Fruit fly (Drosophila melanogaster) whole organism, embryonic: ENCODE measurements around the gene CG32712.
A peak's percentile ranks its signal among the peaks of the same experiment; 100 is the strongest.

Source experiments
- Atf3 ChIP-seq: fragments of 200-800 bp; sonication (Bioruptor generic); optimal IDR thresholded peaks from 3 replicates; lab custom pipeline; 2016; ENCODE audit warnings: missing biosample characterization, missing genetic modification characterization
- BEAF-32 ChIP-seq: fragments of 200-800 bp; sonication (Bioruptor generic); optimal IDR thresholded peaks from 3 replicates; lab custom pipeline; 2017; ENCODE audit warnings: missing biosample characterization, missing genetic modification characterization, mild to moderate bottlenecking, moderate library complexity, missing genetic modification reagents
- CG10462 ChIP-seq: fragments of 200-800 bp; sonication (Bioruptor generic); optimal IDR thresholded peaks from 2 replicates; lab custom pipeline; 2016; ENCODE audit warnings: missing biosample characterization, missing genetic modification characterization
- CG11695 ChIP-seq: fragments of 200-800 bp; sonication (Bioruptor generic); IDR thresholded peaks from 3 replicates; pipeline ENCODE4 v1.3.6; 2022; ENCODE audit warnings: missing biosample characterization, missing genetic modification characterization
- CG12155 ChIP-seq: fragments of 200-800 bp; sonication (Bioruptor generic); optimal IDR thresholded peaks from 3 replicates; lab custom pipeline; 2016; ENCODE audit warnings: missing biosample characterization, missing genetic modification characterization
- CG12391 ChIP-seq: fragments of 200-800 bp; sonication (Bioruptor generic); optimal IDR thresholded peaks from 3 replicates; lab custom pipeline; 2018; ENCODE audit warnings: missing biosample characterization, mild to moderate bottlenecking, missing genetic modification characterization, moderate library complexity
- CG15011 ChIP-seq: fragments of 200-800 bp; sonication (Bioruptor generic); optimal IDR thresholded peaks from 3 replicates; lab custom pipeline; 2018; ENCODE audit warnings: missing biosample characterization, mild to moderate bottlenecking, missing genetic modification characterization
- CG1529 ChIP-seq: fragments of 200-800 bp; sonication (Bioruptor generic); optimal IDR thresholded peaks from 3 replicates; lab custom pipeline; 2018; ENCODE audit warnings: missing biosample characterization, missing genetic modification characterization
- CG15696 ChIP-seq: fragments of 200-800 bp; sonication (Bioruptor generic); optimal IDR thresholded peaks from 2 replicates; lab custom pipeline; 2019; ENCODE audit warnings: missing biosample characterization, mild to moderate bottlenecking, missing genetic modification characterization, moderate library complexity
- CG17361 ChIP-seq: fragments of 200-800 bp; sonication (Bioruptor generic); IDR thresholded peaks from 3 replicates; pipeline ENCODE4 v1.3.6; 2022; ENCODE audit warnings: missing biosample characterization, missing genetic modification characterization
- CG17829 ChIP-seq: fragments of 200-800 bp; optimal IDR thresholded peaks from 2 replicates; lab custom pipeline; 2019; ENCODE audit warnings: missing biosample characterization, mild to moderate bottlenecking, missing genetic modification characterization, moderate library complexity
- CG2678 ChIP-seq: fragments of 200-800 bp; sonication (Bioruptor generic); optimal IDR thresholded peaks from 3 replicates; lab custom pipeline; 2019; ENCODE audit warnings: missing biosample characterization, mild to moderate bottlenecking, missing genetic modification characterization, moderate library complexity
- CG2712 ChIP-seq: fragments of 200-800 bp; optimal IDR thresholded peaks from 3 replicates; lab custom pipeline; 2019; ENCODE audit warnings: missing biosample characterization, mild to moderate bottlenecking, missing genetic modification characterization, moderate library complexity
- CG4404 ChIP-seq: fragments of 200-800 bp; sonication (Bioruptor generic); IDR thresholded peaks from 2 replicates; pipeline ENCODE4 v1.3.6; 2022; ENCODE audit warnings: missing biosample characterization, missing genetic modification characterization
- CG4730 ChIP-seq: fragments of 200-800 bp; sonication (Bioruptor generic); IDR thresholded peaks from 2 replicates; pipeline ENCODE4 v1.3.6; 2022; ENCODE audit warnings: missing biosample characterization, missing genetic modification characterization
- CG7357 ChIP-seq: fragments of 200-800 bp; sonication (Bioruptor generic); IDR thresholded peaks from 3 replicates; pipeline ENCODE4 v1.3.6; 2022; ENCODE audit warnings: missing biosample characterization, missing genetic modification characterization
- CG7745 ChIP-seq: fragments of 200-800 bp; sonication (Bioruptor generic); optimal IDR thresholded peaks from 2 replicates; lab custom pipeline; 2018; ENCODE audit warnings: missing biosample characterization, mild to moderate bottlenecking, missing genetic modification characterization, moderate library complexity
- CG7987 ChIP-seq: fragments of 200-800 bp; sonication (Bioruptor generic); optimal IDR thresholded peaks from 2 replicates; lab custom pipeline; 2018; ENCODE audit warnings: missing biosample characterization, mild to moderate bottlenecking, missing genetic modification characterization, moderate library complexity
- Dll ChIP-seq: fragments of 200-800 bp; sonication (Bioruptor generic); IDR thresholded peaks from 4 replicates; pipeline ENCODE4 v1.3.6; 2022; ENCODE audit warnings: missing biosample characterization, missing genetic modification characterization; ENCODE audit not compliant: partially characterized antibody
- Dp ChIP-seq: fragments of 200-800 bp; sonication (Bioruptor generic); optimal IDR thresholded peaks from 2 replicates; lab custom pipeline; 2018; ENCODE audit warnings: missing biosample characterization, mild to moderate bottlenecking, missing genetic modification characterization, moderate library complexity
- Dref ChIP-seq: fragments of 200-800 bp; sonication (Bioruptor generic); IDR thresholded peaks from 2 replicates; pipeline ENCODE4 v1.3.6; 2022; ENCODE audit warnings: missing biosample characterization, missing genetic modification characterization
- E2f2 ChIP-seq: fragments of 200-800 bp; sonication (Bioruptor generic); IDR thresholded peaks from 2 replicates; pipeline ENCODE4 v1.3.6; 2022; ENCODE audit warnings: missing biosample characterization, missing genetic modification characterization
- Ets65A ChIP-seq: fragments of 200-800 bp; sonication (Bioruptor generic); peaks from one replicate; lab custom pipeline; 2016; ENCODE audit warnings: missing biosample characterization, missing genetic modification characterization
- HLHmδ ChIP-seq: fragments of 200-800 bp; sonication (Bioruptor generic); optimal IDR thresholded peaks from 2 replicates; lab custom pipeline; 2018; ENCODE audit warnings: missing biosample characterization, mild to moderate bottlenecking, missing genetic modification characterization, moderate library complexity
- Neu2 ChIP-seq: fragments of 200-800 bp; sonication (Bioruptor generic); optimal IDR thresholded peaks from 3 replicates; lab custom pipeline; 2016; ENCODE audit warnings: missing biosample characterization, missing genetic modification characterization, borderline replicate concordance
- Rx ChIP-seq: fragments of 200-800 bp; sonication (Bioruptor generic); IDR thresholded peaks from 2 replicates; pipeline ENCODE4 v1.3.6; 2022; ENCODE audit warnings: missing biosample characterization, missing genetic modification characterization
- Tbp ChIP-seq: fragments of >200 bp; optimal IDR thresholded peaks from 2 replicates; lab custom pipeline; 2018; ENCODE audit warnings: missing biosample characterization, missing genetic modification characterization
- al ChIP-seq: fragments of 200-800 bp; sonication (Bioruptor generic); IDR thresholded peaks from 2 replicates; pipeline ENCODE4 v1.3.6; 2022; ENCODE audit warnings: missing biosample characterization, missing genetic modification characterization
- amos ChIP-seq: fragments of 200-800 bp; sonication (Bioruptor generic); IDR thresholded peaks from 2 replicates; pipeline ENCODE4 v1.3.6; 2022; ENCODE audit warnings: missing biosample characterization, missing genetic modification characterization; ENCODE audit not compliant: partially characterized antibody
- crol ChIP-seq: fragments of 200-800 bp; sonication (Bioruptor generic); IDR thresholded peaks from 2 replicates; pipeline ENCODE4 v1.3.6; 2022; ENCODE audit warnings: missing biosample characterization, missing genetic modification characterization
- danr ChIP-seq: fragments of 200-800 bp; sonication (Bioruptor generic); IDR thresholded peaks from 2 replicates; pipeline ENCODE4 v1.3.6; 2022; ENCODE audit warnings: missing biosample characterization, missing genetic modification characterization
- dmrt11E ChIP-seq: fragments of 200-800 bp; sonication (Bioruptor generic); optimal IDR thresholded peaks from 3 replicates; lab custom pipeline; 2018; ENCODE audit warnings: missing biosample characterization, mild to moderate bottlenecking, missing genetic modification characterization, moderate library complexity
- ewg ChIP-seq: fragments of 200-800 bp; sonication (Bioruptor generic); optimal IDR thresholded peaks from 3 replicates; lab custom pipeline; 2017; ENCODE audit warnings: mild to moderate bottlenecking, missing biosample characterization, missing genetic modification reagents, missing genetic modification characterization
- gcm2 ChIP-seq: fragments of 200-800 bp; sonication (Bioruptor generic); optimal IDR thresholded peaks from 2 replicates; lab custom pipeline; 2016; ENCODE audit warnings: missing biosample characterization, missing genetic modification characterization
- hbn ChIP-seq: fragments of 200-800 bp; sonication (Bioruptor generic); IDR thresholded peaks from 2 replicates; pipeline ENCODE4 v1.3.6; 2022; ENCODE audit warnings: missing biosample characterization, missing genetic modification characterization; ENCODE audit not compliant: partially characterized antibody
- ind ChIP-seq: fragments of 200-800 bp; sonication (Bioruptor generic); optimal IDR thresholded peaks from 3 replicates; lab custom pipeline; 2016; ENCODE audit warnings: missing biosample characterization, missing genetic modification characterization
- nau ChIP-seq: fragments of 200-800 bp; sonication (Bioruptor generic); optimal IDR thresholded peaks from 3 replicates; lab custom pipeline; 2017; ENCODE audit warnings: missing biosample characterization, mild to moderate bottlenecking, missing genetic modification characterization, missing genetic modification reagents
- phol ChIP-seq: fragments of 200-800 bp; sonication (Bioruptor generic); optimal IDR thresholded peaks from 3 replicates; lab custom pipeline; 2018; ENCODE audit warnings: missing biosample characterization, mild to moderate bottlenecking, missing genetic modification characterization, moderate library complexity
- sim ChIP-seq: fragments of 200-800 bp; sonication (Bioruptor generic); IDR thresholded peaks from 2 replicates; pipeline ENCODE4 v1.3.6; 2022; ENCODE audit warnings: missing biosample characterization, missing genetic modification characterization
- sna ChIP-seq: fragments of 200-800 bp; sonication (Bioruptor generic); IDR thresholded peaks from 2 replicates; pipeline ENCODE4 v1.3.6; 2022; ENCODE audit warnings: missing biosample characterization, missing genetic modification characterization; ENCODE audit not compliant: partially characterized antibody
- sob ChIP-seq: fragments of 200-800 bp; sonication (Bioruptor generic); IDR thresholded peaks from 2 replicates; pipeline ENCODE4 v1.3.6; 2022; ENCODE audit warnings: missing biosample characterization, missing genetic modification characterization
- toy ChIP-seq: fragments of 200-800 bp; sonication (Bioruptor generic); IDR thresholded peaks from 2 replicates; pipeline ENCODE4 v1.3.6; 2022; ENCODE audit warnings: missing biosample characterization, missing genetic modification characterization
- unpg ChIP-seq: fragments of 200-800 bp; sonication (Bioruptor generic); optimal IDR thresholded peaks from 3 replicates; lab custom pipeline; 2018; ENCODE audit warnings: missing biosample characterization, mild to moderate bottlenecking, missing genetic modification characterization, moderate library complexity

The CG32712 gene

dm6 chrX:8444279-8444678 is 10.7 kb upstream of the CG32712 start (continued):
- TF ChIP-seq HLHmδ (GFP tag; lab: Kevin White, UChicago), result no peak
- no peak for TF ChIP-seq CG15011 (GFP tag; lab: Kevin White, UChicago)
- no peak for TF ChIP-seq CG10462 (GFP tag; lab: Kevin White, UChicago)
- TF ChIP-seq CG4730 (GFP tag; lab: Robert Waterston, UW), result no peak
- peak; percentile 27 for TF ChIP-seq dmrt11E (tag; lab: Kevin White, UChicago)
- peak; percentile 70 for TF ChIP-seq CG15696
- TF ChIP-seq CG12155 (GFP tag; lab: Kevin White, UChicago), result no peak
- TF ChIP-seq Tbp (GFP tag; lab: Kevin White, UChicago), result no peak
- no peak for TF ChIP-seq unpg (GFP tag; lab: Kevin White, UChicago)
- TF ChIP-seq Ets65A (GFP tag; lab: Kevin White, UChicago), result peak; percentile 18
- no peak for TF ChIP-seq CG7745 (tag; lab: Kevin White, UChicago)
- TF ChIP-seq sim, result no peak
- no peak for TF ChIP-seq amos (GFP tag; lab: Robert Waterston, UW)
- TF ChIP-seq ind (GFP tag; lab: Kevin White, UChicago), result no peak
- no peak for TF ChIP-seq toy (GFP tag; lab: Robert Waterston, UW)
- no peak for TF ChIP-seq CG2712 (tag; lab: Kevin White, UChicago)
- TF ChIP-seq ewg, result no peak
- TF ChIP-seq Neu2 (GFP tag; lab: Kevin White, UChicago), result no peak
- no peak for TF ChIP-seq crol (GFP tag; lab: Robert Waterston, UW)
- TF ChIP-seq nau (GFP tag; lab: Kevin White, UChicago), result no peak
- no peak for TF ChIP-seq CG7357 (GFP tag; lab: Robert Waterston, UW)
- peak; percentile 6; the same call in 1 of the 2 replicates for TF ChIP-seq Rx
- no peak for TF ChIP-seq CG17361 (GFP tag; lab: Robert Waterston, UW)
- no peak for TF ChIP-seq gcm2 (GFP tag; lab: Kevin White, UChicago)
- no peak for TF ChIP-seq danr
- no peak for TF ChIP-seq Atf3 (GFP tag; lab: Kevin White, UChicago)
- no peak for TF ChIP-seq CG12391 (tag; lab: Kevin White, UChicago)
- no peak for TF ChIP-seq CG11695 (GFP tag; lab: Robert Waterston, UW)

DNA sequence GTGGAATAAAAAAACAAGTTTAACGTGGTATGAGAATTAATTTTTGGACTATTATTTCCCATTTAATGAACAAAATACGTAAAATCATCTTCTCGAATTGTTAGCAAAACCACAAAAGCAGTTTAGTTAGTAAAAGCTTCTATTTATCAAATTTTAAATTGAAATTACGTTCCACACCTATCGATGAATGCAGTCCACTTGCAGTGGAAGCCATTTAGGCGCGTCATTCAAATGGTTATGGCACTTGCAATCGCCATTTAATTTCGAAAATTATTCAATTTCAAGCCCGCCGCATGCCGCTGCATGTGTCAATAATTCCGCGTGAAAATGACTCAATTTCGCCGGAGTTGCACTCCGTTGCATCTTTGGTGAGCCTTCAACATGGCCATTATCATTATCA is 9.3 kb upstream of the CG32712 start:
- TF ChIP-seq sob (GFP tag; lab: Robert Waterston, UW), result no peak
- TF ChIP-seq CG7987, result no peak
- TF ChIP-seq BEAF-32 (GFP tag; lab: Kevin White, UChicago), result peak; percentile 8
- peak; percentile 86 for TF ChIP-seq E2f2 (GFP tag; lab: Robert Waterston, UW)
- TF ChIP-seq CG1529 (GFP tag; lab: Kevin White, UChicago), result no peak
- no peak for TF ChIP-seq hbn (GFP tag; lab: Robert Waterston, UW)
- no peak for TF ChIP-seq CG17829 (tag; lab: Kevin White, UChicago)
- TF ChIP-seq sna, result no peak
- peak; percentile 14 for TF ChIP-seq phol (tag; lab: Kevin White, UChicago)
- 0 out of 4 replicates have a peak, but pooled peaks have one; percentile 37 for TF ChIP-seq Dll
- TF ChIP-seq Dp (GFP tag; lab: Kevin White, UChicago), result peak; percentile 70
- TF ChIP-seq CG4404, result no peak
- peak; percentile 39; the same call in 1 of the 2 replicates for TF ChIP-seq Dref (GFP tag; lab: Robert Waterston, UW)
- TF ChIP-seq CG2678 (tag; lab: Kevin White, UChicago), result no peak
- TF ChIP-seq al (GFP tag; lab: Robert Waterston, UW), result no peak
